Worm (Caenorhabditis elegans) whole organism, dauer: ENCODE data around the gene fbxb-11.

Source experiments
- unc-62 ChIP-seq: sonication (generic microtip); optimal IDR thresholded peaks from 2 replicates; lab custom pipeline; 2017; ENCODE audit warnings: missing biosample characterization, missing genetic modification reagents, missing genetic modification characterization

Gene fbxb-11

DNA sequence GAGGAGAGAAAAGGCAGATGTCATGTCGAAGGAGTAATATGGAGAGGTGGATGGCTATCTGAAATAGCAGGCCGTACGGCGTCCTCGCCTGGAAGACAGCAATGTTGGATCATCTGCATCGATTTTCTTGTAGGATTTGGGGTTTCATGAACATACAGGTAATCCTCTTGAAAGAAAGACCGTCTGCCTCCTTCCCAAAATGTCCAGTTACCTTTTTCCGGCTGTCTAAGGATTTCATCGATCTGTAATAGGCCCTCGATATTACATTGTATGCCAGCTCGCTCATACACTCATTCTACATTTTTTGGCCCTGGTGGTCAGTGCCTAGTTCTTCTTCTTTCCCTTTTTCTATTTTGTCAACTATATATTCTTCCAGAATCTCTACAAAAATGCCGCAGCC is 2.0 kb upstream of the fbxb-11 start, which contains the start of the genes fbxb-5 and btb-8:
fbxb-5 (minus strand) TSS at position 101 of the 400 bp plus-strand sequence.
btb-8 (plus strand) TSS at position 377 of the 400 bp plus-strand sequence.
- no peak for TF ChIP-seq unc-62 (GFP tag; lab: Kevin White, UChicago)

DNA sequence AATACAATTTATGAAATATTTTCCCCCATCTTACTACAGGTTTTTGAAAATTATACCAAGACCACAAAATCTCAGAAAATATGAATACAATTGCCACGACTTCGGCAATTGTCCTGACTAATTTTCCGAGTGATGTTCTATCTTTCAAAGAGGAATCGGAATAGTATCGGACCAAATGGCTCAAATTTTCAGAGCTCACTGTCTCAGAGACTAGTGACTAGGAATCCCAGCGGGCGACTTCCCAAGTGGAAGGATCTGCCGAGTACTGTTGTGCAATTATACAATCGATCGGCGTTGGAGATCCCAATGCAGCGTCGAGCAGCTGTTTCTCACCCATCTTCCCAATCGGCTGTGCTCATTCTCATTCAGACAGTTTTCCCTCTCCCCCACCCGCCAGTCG is 1.3 kb downstream of the fbxb-11 start, which contains the start of gene F45C12.17:
F45C12.17 (plus strand) TSS at position 377 of the 400 bp plus-strand sequence.
- TF ChIP-seq unc-62 (GFP tag; lab: Kevin White, UChicago), result no peak

DNA sequence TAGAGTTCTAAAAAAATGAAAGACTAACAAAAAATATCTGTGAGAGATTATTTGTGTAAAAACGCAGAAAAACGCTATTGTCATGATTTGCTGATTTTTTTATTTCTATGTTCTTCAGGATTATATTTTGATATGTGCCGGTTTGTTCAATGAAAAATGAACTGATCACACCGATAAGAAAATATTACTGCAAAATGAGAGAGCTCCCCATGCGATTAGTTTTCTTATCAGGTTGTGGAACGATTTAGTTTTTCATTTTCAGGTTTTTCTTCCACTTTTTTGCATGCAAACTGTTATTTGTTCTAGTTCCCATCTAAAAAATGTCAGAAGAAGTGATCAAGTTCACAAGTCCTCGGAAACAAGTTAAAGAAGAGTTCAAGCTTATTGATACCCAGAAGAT is 3.8 kb downstream of the fbxb-11 start, which contains the start of gene btb-9:
btb-9 (plus strand) TSS at position 254 of the 400 bp plus-strand sequence.
- no peak for TF ChIP-seq unc-62 (GFP tag; lab: Kevin White, UChicago)

DNA sequence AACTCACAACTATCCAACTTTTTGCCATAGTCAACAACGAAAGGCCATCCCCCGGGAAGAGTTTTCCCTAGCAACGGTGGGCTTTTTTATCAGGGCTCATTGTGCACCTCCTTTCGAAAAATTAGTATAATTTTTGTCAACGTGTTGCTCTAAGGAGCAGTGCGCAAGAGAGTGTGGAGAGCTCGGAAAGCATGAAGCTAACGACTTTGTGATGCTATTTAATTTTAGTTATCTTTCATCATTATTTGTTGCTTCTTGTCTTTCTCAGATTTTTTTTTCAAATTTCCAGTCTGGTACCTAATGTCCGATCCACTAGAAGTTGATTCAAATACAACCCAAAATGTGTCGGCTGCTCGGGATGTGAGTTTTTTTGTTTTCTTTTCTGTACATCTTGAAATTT is 5.7 kb downstream of the fbxb-11 start, which contains the start of gene ceh-81:
ceh-81 (plus strand) TSS at position 301 of the 400 bp plus-strand sequence.
- no peak for TF ChIP-seq unc-62 (GFP tag; lab: Kevin White, UChicago)

DNA sequence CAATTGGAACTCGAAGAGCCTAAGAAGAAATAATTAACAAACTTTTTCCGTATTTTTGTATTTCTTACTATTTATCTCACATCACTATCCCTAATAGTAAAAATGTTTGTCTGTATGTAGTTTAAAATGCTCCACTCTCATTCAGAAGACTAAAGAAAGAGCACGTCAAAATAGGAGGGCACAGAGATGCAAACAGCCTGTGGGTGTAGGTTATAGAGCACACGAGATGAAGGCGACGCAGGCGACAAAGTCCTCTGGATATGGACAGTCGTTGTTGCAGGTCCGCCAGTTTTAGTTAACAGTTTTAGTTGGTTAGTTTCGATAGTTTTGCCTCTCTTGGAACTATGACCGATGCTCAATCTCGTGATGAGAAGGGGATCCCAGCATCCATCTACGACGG is 7.5 kb downstream of the fbxb-11 start, which contains the start of gene ceh-82:
ceh-82 (plus strand) TSS at position 301 of the 400 bp plus-strand sequence.
- no peak for TF ChIP-seq unc-62 (GFP tag; lab: Kevin White, UChicago)

DNA sequence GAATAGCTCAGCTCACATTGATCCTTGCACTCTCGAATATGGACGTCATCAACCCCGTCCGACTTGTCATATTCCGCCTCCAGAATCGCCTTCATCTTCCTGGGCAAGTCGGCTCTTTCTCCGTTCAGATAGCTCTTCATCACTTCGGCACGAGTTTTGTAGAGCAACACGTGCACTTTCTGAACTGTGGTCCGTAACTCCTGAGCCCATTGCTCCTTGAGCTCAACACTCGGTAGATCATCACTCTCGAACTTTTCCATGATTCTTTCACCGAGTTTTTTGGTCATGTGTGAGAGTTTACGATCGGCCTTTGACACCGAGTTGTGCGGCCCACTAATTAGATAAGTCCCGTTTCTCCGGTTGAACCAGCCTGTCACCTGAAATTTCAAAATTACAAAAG is 10.7 kb downstream of the fbxb-11 start:
- TF ChIP-seq unc-62 (GFP tag; lab: Kevin White, UChicago), result no peak

DNA sequence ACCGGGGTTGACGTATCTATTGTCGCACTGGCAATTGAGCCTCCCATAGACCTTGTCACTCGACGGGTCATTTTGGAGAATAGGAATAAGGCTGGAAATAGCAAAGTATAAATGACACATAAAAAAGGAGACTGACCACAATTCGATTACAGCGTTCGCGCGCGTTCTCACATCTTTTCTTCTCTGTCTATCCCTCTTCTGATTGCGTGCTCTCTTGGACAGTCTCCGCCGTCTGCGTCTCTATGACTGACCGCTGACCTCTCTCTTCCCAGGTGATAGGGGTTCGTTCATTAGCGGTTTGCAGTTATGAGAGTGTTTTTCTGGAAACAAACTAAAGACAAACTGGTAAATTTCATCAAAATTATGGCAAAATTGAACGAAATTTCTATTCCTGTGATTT is 11.9 kb downstream of the fbxb-11 start, which contains the start of gene ceh-83:
ceh-83 (minus strand) TSS at position 181 of the 400 bp plus-strand sequence.
- no peak for TF ChIP-seq unc-62 (GFP tag; lab: Kevin White, UChicago)

DNA sequence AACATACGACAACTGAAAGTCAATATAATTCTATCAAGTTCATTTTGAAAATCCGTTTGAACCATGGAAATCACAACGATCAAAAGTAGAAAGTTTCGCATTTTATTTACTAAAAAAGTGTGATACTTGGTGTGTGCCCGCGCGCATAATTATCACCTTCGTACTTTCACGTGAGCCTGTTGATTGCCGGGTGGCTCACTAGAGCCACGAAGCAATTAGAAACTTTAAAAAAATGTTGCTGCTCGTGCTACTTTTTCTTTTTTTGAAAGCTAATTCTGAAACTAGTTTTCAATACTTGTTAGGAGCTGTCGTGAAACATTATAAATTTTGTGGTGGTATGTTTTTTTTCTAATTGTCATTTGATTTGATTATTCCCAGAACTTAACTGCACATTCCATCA is 14.4 kb downstream of the fbxb-11 start, which contains the start of the genes irld-9 and irld-33:
irld-9 (minus strand) TSS at position 101 of the 400 bp plus-strand sequence.
irld-33 (plus strand) TSS at position 209 of the 400 bp plus-strand sequence.
- TF ChIP-seq unc-62 (GFP tag; lab: Kevin White, UChicago), result no peak

DNA sequence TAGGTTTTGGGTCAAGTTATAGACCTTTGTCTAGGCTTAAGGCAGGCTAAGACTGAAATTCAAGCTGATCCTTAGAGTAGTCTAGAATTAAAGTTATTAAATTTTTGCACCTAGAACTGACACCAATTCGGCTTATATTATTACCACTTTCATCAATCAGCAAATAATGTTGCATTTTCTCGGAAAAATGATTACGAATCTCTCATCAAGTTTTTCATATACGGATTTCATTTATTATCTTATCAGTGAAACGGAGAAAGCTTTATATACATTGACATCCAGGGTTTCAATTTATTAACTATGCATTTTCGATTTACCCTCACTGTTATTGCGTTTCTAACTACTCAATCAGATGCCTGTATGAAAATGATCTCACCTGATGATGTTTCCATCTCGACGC is 16.8 kb downstream of the fbxb-11 start, which contains the start of gene K07G6.1:
K07G6.1 (plus strand) TSS at position 301 of the 400 bp plus-strand sequence.
- no peak for TF ChIP-seq unc-62 (GFP tag; lab: Kevin White, UChicago)

DNA sequence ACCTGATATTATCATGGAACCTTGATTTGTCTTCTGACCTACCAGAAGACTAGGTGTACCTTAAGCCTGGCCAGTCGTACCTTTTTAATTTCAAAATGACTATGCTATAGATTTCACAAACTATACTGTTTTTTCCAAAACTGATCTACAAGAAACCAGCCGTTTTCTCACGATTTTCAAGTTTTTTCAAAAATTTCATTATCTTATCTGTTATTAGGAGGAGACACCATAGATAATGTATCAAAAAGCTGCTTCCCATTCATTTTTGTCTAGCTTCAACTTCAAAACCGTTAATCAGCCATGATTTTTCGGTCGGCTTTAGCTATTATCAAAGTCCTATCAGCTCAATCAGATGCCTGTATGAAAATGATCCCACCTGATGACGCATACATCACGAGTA is 18.1 kb downstream of the fbxb-11 start, which contains the start of gene F36H5.12:
F36H5.12 (plus strand) TSS at position 301 of the 400 bp plus-strand sequence.
- no peak for TF ChIP-seq unc-62 (GFP tag; lab: Kevin White, UChicago)

DNA sequence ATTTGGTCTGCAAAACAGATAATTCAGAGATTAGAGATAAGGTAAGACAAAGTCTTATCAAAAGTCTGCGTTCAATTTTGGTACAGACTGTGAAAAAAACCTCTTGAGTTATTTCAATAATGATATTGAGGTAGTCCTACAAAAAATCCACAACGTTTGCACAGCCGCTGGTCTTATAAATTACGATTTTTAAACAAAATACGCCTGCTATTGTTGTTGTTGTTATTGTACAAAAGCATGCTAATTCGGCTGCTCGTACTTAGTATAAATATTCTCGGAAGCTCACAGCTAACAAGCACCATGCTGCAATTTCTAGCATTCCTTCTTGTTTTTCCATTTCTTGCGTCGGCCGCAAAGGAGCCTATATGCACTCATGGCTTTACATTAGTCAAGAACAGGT is 19.8 kb downstream of the fbxb-11 start, which contains the start of gene clec-19:
clec-19 (plus strand) TSS at position 301 of the 400 bp plus-strand sequence.
- no peak for TF ChIP-seq unc-62 (GFP tag; lab: Kevin White, UChicago)

DNA sequence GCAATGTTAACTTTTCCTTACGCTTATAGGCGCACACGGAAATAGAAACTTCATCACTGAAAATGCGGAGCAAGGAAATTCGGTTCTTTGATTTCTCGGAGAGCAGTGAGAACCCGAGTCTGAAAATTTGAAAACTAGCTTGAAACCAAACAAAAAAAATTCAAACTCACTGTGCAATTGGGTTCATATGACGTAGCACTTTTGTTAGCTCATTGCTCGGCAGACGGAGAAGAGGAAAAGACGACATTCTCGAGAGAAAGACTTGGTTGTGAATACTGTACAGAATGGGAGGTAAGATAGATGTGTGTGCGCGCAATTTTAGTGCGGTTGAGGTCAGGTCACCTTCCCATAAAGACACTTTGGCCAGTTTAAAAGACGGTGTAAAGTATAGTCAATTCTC is 26.0 kb downstream of the fbxb-11 start, which contains the start of the genes F36H5.13 and F36H5.8:
F36H5.13 (minus strand) TSS at position 101 of the 400 bp plus-strand sequence.
F36H5.8 (minus strand) TSS at position 274 of the 400 bp plus-strand sequence.
- TF ChIP-seq unc-62 (GFP tag; lab: Kevin White, UChicago), result no peak

DNA sequence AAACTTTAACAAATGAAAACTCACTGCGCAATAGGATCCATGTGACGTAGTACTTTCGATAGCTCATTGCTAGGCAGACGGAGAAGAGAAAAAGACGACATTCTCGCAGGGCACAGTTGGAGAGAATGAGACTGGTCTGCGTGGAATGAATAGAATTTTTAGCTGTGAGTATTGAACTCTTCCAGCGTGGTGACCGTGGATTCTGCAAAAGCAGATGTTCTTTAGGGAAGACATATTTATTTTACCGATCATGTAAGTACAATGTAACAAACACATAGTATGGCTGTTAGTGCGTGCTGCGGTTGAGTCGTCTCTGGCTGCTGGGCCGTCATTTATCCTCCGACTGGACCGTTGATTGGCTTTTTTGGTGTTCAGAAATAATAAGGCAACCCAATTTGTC is 28.6 kb downstream of the fbxb-11 start, which contains the start of gene F36H5.9:
F36H5.9 (minus strand) TSS at position 101 of the 400 bp plus-strand sequence.
- no peak for TF ChIP-seq unc-62 (GFP tag; lab: Kevin White, UChicago)

DNA sequence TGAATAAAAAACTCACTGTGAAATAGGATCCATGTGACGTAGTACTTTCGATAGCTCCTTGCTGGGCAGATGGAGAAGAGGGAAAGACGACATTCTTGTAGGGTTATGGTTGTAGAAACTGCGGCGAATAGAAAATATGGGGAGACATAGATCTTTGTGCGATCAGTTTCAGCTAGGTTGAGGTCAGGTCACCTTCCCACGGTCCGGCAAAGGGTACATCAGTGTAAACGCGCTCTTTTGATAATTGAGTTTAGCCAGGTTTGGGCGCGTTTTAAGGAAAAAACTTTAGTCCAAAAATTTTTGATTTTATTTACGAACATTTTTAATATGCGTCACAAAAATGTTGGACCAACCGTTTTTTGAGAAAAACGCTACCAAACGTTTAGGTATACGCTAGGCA is 31.7 kb downstream of the fbxb-11 start, which contains the start of gene F36H5.17:
F36H5.17 (minus strand) TSS at position 101 of the 400 bp plus-strand sequence.
- TF ChIP-seq unc-62 (GFP tag; lab: Kevin White, UChicago), result no peak

DNA sequence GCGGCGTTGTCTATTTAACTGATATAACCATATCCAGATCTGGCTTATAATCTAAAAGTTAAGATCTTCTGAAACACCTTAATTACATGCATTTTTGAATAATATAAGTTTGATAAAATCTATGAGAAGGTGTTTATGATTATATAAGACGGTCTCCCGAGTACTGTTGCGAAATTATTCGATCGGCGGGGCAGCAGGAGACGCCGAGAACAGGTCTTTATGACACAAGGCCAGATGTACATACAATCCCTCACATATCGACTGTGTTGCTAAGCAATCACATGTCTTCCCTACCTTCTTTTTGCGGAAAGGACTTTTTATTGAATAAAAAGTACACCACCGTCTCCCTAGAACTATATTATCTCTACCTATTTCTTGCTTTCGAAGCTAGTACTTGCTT is 32.2 kb downstream of the fbxb-11 start, which contains the start of gene fbxb-53:
fbxb-53 (plus strand) TSS at position 301 of the 400 bp plus-strand sequence.
- no peak for TF ChIP-seq unc-62 (GFP tag; lab: Kevin White, UChicago)

DNA sequence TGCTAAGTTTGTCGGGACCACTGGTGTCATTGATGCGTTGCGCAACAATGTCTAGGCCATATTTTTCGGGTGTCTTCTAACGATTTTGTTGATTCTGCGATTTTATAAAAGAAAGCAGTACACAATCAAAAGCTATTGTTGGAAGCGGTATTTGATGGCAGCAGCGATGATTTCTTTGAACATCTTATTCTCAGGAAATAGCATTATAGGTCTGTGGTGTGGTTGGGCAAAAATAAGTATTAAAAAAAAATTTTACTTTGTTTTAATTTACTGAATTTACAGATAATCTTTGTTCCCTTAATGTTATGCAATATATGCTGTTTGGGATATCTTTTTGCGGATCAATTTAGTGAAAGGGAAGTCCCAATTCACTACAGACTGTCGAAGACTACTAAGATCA is 32.6 kb downstream of the fbxb-11 start, which contains the start of gene F36H5.10:
F36H5.10 (plus strand) TSS at position 301 of the 400 bp plus-strand sequence.
- TF ChIP-seq unc-62 (GFP tag; lab: Kevin White, UChicago), result no peak
